Fruit fly (Drosophila melanogaster): ENCODE data around the gene CG7084.

CG7084 gene

DNA sequence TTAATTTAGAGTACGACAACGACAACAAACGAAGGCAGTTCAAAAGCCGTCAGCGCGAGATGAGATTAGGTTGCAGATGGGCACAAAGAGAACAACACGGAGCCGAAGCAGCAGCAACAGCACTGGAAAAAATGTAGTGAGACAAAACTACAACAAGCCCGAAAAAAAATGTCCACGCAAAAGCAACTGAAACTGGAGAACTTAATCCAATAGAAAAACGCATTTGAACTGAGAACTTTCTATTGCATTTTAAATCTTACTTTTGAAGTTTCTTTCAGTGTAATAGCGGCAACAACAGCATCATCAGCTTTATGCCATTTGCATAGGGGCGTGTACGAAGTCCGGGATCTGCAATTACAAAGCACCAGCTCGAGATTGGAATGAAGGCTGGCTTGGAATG, 40.9 kb downstream of the CG7084 start (continued):
- TF ChIP-seq Jra (GFP tag; optimal IDR thresholded peaks at IDR 0.05) = no peak
- TF ChIP-seq h (GFP tag; optimal IDR thresholded peaks at IDR 0.05) = peak; percentile 71

DNA sequence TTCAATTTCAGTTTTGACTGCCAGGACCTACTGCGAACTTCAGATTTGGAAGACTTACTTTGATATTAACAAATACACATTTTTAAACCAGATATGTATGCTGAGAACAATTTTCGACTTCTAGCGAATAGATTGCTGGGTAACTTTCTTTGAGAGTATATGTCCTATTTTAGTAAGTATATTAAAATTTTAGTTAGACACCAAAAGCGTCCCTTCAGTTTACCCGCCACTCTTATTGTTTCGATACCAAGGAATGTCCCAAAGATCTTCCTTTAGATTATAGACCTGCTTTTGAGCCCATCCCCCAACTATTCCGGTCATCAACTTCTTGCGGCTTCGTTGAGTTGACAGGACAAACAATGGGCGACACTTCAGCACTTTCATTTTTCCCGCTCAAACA, 41.6 kb downstream of the CG7084 start, which contains the start of gene CG5388:
Gene CG5388, minus strand, starts transcription at position 101 of the 400 bp plus-strand sequence.
- no peak for TF ChIP-seq N (GFP tag; optimal IDR thresholded peaks at IDR 0.05)
- TF ChIP-seq dmrt93B (GFP tag; optimal IDR thresholded peaks at IDR 0.05) = no peak
- no peak for TF ChIP-seq usp (GFP tag; optimal IDR thresholded peaks at IDR 0.05)
- TF ChIP-seq dl (GFP tag; optimal IDR thresholded peaks at IDR 0.05; ENCODE audit: insufficient read depth in 1 of 2, partially characterized antibody in 2 of 2) = no peak
- no peak for TF ChIP-seq sv (GFP tag; optimal IDR thresholded peaks at IDR 0.05)
- no peak for TF ChIP-seq Rel (GFP tag; optimal IDR thresholded peaks at IDR 0.05)
- no peak for TF ChIP-seq Rel (tag; optimal IDR thresholded peaks at IDR 0.05)
- TF ChIP-seq Hnf4 (GFP tag; optimal IDR thresholded peaks at IDR 0.05) = no peak
- no peak for TF ChIP-seq Vsx2 (GFP tag; optimal IDR thresholded peaks at IDR 0.05; ENCODE audit: partially characterized antibody)
- TF ChIP-seq h (GFP tag; optimal IDR thresholded peaks at IDR 0.05) = no peak
- TF ChIP-seq lola (GFP tag; optimal IDR thresholded peaks at IDR 0.05) = no peak
- no peak for TF ChIP-seq Mio (GFP tag; optimal IDR thresholded peaks at IDR 0.05)
- TF ChIP-seq ey (GFP tag; optimal IDR thresholded peaks at IDR 0.05) = no peak
- TF ChIP-seq Dif (GFP tag; optimal IDR thresholded peaks at IDR 0.05; ENCODE audit: partially characterized antibody) = no peak
- TF ChIP-seq psq (GFP tag; optimal IDR thresholded peaks at IDR 0.05) = no peak
- no peak for TF ChIP-seq Myc (optimal IDR thresholded peaks at IDR 0.05)
- no peak for TF ChIP-seq fru (GFP tag; optimal IDR thresholded peaks at IDR 0.05)
- TF ChIP-seq CG32264 (GFP tag; optimal IDR thresholded peaks at IDR 0.05) = no peak
- no peak for TF ChIP-seq CG9705 (GFP tag; optimal IDR thresholded peaks at IDR 0.05)

dm6 chr3R:22341652-22342051, 43.0 kb downstream of the CG7084 start:
- TF ChIP-seq sv (GFP tag; optimal IDR thresholded peaks at IDR 0.05) = no peak
- peak; percentile 74 for TF ChIP-seq Dfd (GFP tag; optimal IDR thresholded peaks at IDR 0.05)

DNA sequence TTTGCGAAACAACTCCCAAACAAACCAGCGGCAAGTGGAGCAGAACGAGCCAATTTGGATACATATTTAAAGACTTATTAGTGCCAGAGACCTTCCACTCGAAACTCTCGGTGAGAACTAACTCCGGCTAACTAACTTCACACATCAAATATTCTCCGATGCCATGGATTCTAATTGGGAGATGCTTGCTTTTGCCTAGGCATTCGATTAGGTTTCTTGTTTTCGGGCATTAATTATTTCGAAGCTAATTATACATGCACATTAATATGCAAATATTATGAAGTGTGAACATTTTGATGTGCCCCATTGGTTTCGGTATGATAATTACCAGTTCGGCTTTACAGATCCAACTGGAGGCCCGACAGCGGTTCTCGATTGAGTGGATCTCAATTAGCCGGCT, 43.5 kb downstream of the CG7084 start, which contains the start of gene CG5386:
Gene CG5386, minus strand, starts transcription at position 101 of the 400 bp plus-strand sequence.
- TF ChIP-seq Vsx2 (GFP tag; optimal IDR thresholded peaks at IDR 0.05; ENCODE audit: partially characterized antibody) (no peak), CG32264 (GFP tag; optimal IDR thresholded peaks at IDR 0.05) (no peak), sv (GFP tag; optimal IDR thresholded peaks at IDR 0.05) (no peak), pan (optimal IDR thresholded peaks at IDR 0.05) (no peak), jim (GFP tag; optimal IDR thresholded peaks at IDR 0.05) (no peak), fru (GFP tag; optimal IDR thresholded peaks at IDR 0.05) (no peak), Rel (GFP tag; optimal IDR thresholded peaks at IDR 0.05) (no peak), Rel (tag; optimal IDR thresholded peaks at IDR 0.05) (no peak), Mio (GFP tag; optimal IDR thresholded peaks at IDR 0.05) (no peak)

DNA sequence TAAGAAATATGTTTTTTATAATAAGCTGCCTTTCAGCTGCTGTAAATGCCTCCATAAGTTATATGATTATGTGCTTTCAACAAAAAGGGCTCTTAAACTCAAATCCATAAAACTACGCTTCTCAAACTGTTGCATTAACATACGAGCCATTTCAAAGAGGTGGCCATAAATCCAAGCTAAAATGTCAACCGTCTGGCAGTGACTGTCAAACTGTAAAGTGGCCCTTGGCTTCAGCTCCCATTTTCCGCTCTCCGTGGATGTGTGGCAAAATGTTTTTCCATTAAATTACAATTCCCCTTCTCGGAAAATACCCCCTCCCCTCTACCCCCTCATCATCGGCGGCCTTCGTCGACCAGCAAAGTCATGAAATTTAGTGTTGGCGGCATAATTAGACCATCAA, 44.1 kb downstream of the CG7084 start:
- TF ChIP-seq br (GFP tag; optimal IDR thresholded peaks at IDR 0.05) (no peak), N (GFP tag; optimal IDR thresholded peaks at IDR 0.05) (no peak), psq (GFP tag; optimal IDR thresholded peaks at IDR 0.05) (no peak), jim (GFP tag; optimal IDR thresholded peaks at IDR 0.05) (no peak), CrebA (GFP tag; optimal IDR thresholded peaks at IDR 0.05; ENCODE audit: borderline replicate concordance) (no peak), Jra (GFP tag; optimal IDR thresholded peaks at IDR 0.05) (no peak), Hnf4 (GFP tag; optimal IDR thresholded peaks at IDR 0.05) (no peak), Mio (GFP tag; optimal IDR thresholded peaks at IDR 0.05) (no peak), brk (GFP tag; optimal IDR thresholded peaks at IDR 0.05) (no peak), Sp1 (GFP tag; optimal IDR thresholded peaks at IDR 0.05) (no peak), CG9705 (GFP tag; optimal IDR thresholded peaks at IDR 0.05) (no peak), Myc (optimal IDR thresholded peaks at IDR 0.05) (no peak), Dif (GFP tag; optimal IDR thresholded peaks at IDR 0.05; ENCODE audit: partially characterized antibody) (no peak), Vsx2 (GFP tag; optimal IDR thresholded peaks at IDR 0.05; ENCODE audit: partially characterized antibody) (no peak), ey (GFP tag; optimal IDR thresholded peaks at IDR 0.05) (no peak), HLH106 (tag; optimal IDR thresholded peaks at IDR 0.05) (no peak), pan (optimal IDR thresholded peaks at IDR 0.05) (no peak), Hr78 (GFP tag; optimal IDR thresholded peaks at IDR 0.05) (no peak)

- TF ChIP-seq Dif (GFP tag; optimal IDR thresholded peaks at IDR 0.05; ENCODE audit: partially characterized antibody) = no peak
- TF ChIP-seq brk (GFP tag; optimal IDR thresholded peaks at IDR 0.05) = no peak
- no peak for TF ChIP-seq N (GFP tag; optimal IDR thresholded peaks at IDR 0.05)
- no peak for TF ChIP-seq Hnf4 (GFP tag; optimal IDR thresholded peaks at IDR 0.05)
- TF ChIP-seq Dfd (GFP tag; optimal IDR thresholded peaks at IDR 0.05) = no peak
- no peak for TF ChIP-seq br (GFP tag; optimal IDR thresholded peaks at IDR 0.05)
- TF ChIP-seq Hr83 (GFP tag; optimal IDR thresholded peaks at IDR 0.05; ENCODE audit: poor library complexity, severe bottlenecking) = no peak
- TF ChIP-seq rgr (GFP tag; optimal IDR thresholded peaks at IDR 0.05) = no peak
- no peak for TF ChIP-seq fru (GFP tag; optimal IDR thresholded peaks at IDR 0.05)
- no peak for TF ChIP-seq Vsx2 (GFP tag; optimal IDR thresholded peaks at IDR 0.05; ENCODE audit: partially characterized antibody)
- no peak for TF ChIP-seq sv (GFP tag; optimal IDR thresholded peaks at IDR 0.05)
Measured at dm6 chr3R:22351396-22351795, 52.8 kb downstream of the CG7084 start, which contains the start of gene rdhB. TSS of gene rdhB (plus strand) at chr3R:22351696.
